Worm (Caenorhabditis elegans): Measurements from ENCODE around the gene C33B4.2.
A peak's percentile ranks its signal among the peaks of the same experiment; 100 is the strongest.

Gene C33B4.2

DNA sequence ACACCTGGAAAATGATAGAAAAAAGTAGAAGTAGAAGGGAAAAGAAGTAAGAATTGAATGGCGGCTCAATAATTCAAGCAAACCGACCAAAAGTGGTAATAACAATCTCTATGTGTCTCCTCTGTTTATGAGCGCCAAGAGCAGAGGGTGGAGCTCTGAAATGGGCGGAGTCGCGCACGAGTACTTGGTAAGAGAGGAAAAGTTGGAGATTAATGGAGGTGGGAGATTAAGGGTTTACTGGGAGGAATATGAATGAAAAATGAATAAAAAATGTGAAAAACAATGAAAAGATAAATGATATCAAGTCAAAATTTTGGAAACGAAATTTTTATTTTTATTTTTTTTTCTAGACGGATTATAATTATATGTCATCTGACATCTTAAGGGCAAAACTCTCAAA is 5.8 kb upstream of the C33B4.2 start:
- TF ChIP-seq ztf-25 (GFP tag; IDR thresholded peaks at IDR 0.05) (no peak), ekl-4 (GFP tag; IDR thresholded peaks at IDR 0.05) (no peak), snpc-1.3 (tag; optimal IDR thresholded peaks at IDR 0.05; ENCODE audit: insufficient read depth) (no peak)

ce11 chrII:11376598-11377108 is 4.7 kb upstream of the C33B4.2 start:
- TF ChIP-seq unc-130 (GFP tag; optimal IDR thresholded peaks at IDR 0.05): peak; percentile 86
- TF ChIP-seq ztf-25 (GFP tag; IDR thresholded peaks at IDR 0.05): 0 out of 2 replicates have a peak, but pooled peaks have one; percentile 61
- TF ChIP-seq ztf-28 (GFP tag; IDR thresholded peaks at IDR 0.05): peak; percentile 89
- no peak for TF ChIP-seq ztf-6 (GFP tag; IDR thresholded peaks at IDR 0.05)
- peak; percentile 87 for TF ChIP-seq T26A5.8 (tag; optimal IDR thresholded peaks at IDR 0.05)
- peak; percentile 47 for TF ChIP-seq gei-17 (GFP tag; optimal IDR thresholded peaks at IDR 0.05)
- TF ChIP-seq Y53G8AR.9 (GFP tag; conservative IDR thresholded peaks at IDR 0.05): peak; percentile 80
- TF ChIP-seq T07F8.4 (tag; optimal IDR thresholded peaks at IDR 0.05): no peak
- peak; percentile 83 for TF ChIP-seq Y79H2A.3 (GFP tag; conservative IDR thresholded peaks at IDR 0.05)
- TF ChIP-seq mxl-1 (tag; optimal IDR thresholded peaks at IDR 0.05): peak; percentile 22
- TF ChIP-seq ceh-79 (tag; optimal IDR thresholded peaks at IDR 0.05): peak; percentile 60
- TF ChIP-seq nfya-1 (tag; optimal IDR thresholded peaks at IDR 0.05; ENCODE audit: borderline replicate concordance, insufficient read depth): no peak
- TF ChIP-seq madf-6 (GFP tag; IDR thresholded peaks at IDR 0.05): peak; percentile 87
- 0 out of 2 replicates have a peak, but pooled peaks have one; percentile 36 for TF ChIP-seq ceh-40 (GFP tag; IDR thresholded peaks at IDR 0.05)
- no peak for TF ChIP-seq pha-4 (tag; optimal IDR thresholded peaks at IDR 0.05)
- TF ChIP-seq C06A6.2 (GFP tag; conservative IDR thresholded peaks at IDR 0.05): 0 out of 2 replicates have a peak, but pooled peaks have one; percentile 54
- TF ChIP-seq B0261.1 (tag; optimal IDR thresholded peaks at IDR 0.05): peak; percentile 35
- TF ChIP-seq xnd-1 (tag; optimal IDR thresholded peaks at IDR 0.05): peak; percentile 65
- TF ChIP-seq lin-40 (tag; optimal IDR thresholded peaks at IDR 0.05): peak; percentile 30
- peak; percentile 76; the same call in 1 of the 2 replicates for TF ChIP-seq madf-3 (GFP tag; IDR thresholded peaks at IDR 0.05)
- TF ChIP-seq dox-1 (GFP tag; IDR thresholded peaks at IDR 0.05): peak; percentile 97
- peak; percentile 46 to 81 for TF ChIP-seq rec-8 (tag; optimal IDR thresholded peaks at IDR 0.05)
- peak; percentile 75 for TF ChIP-seq madf-8 (GFP tag; conservative IDR thresholded peaks at IDR 0.05)
- no peak for TF ChIP-seq nhr-120 (GFP tag; IDR thresholded peaks at IDR 0.05)
- no peak for TF ChIP-seq ztf-22 (GFP tag; optimal IDR thresholded peaks at IDR 0.05)
- TF ChIP-seq Y95B8A.8 (GFP tag; IDR thresholded peaks at IDR 0.05): peak; percentile 94
- TF ChIP-seq him-1 (tag; optimal IDR thresholded peaks at IDR 0.05): peak; percentile 94
- TF ChIP-seq chd-7 (tag; optimal IDR thresholded peaks at IDR 0.05): peak; percentile 84
- peak; percentile 93 for TF ChIP-seq snpc-4 (GFP tag; optimal IDR thresholded peaks at IDR 0.05)
- TF ChIP-seq snpc-4 (tag; optimal IDR thresholded peaks at IDR 0.05): peak; percentile 95 to 99 (median 96)
- TF ChIP-seq madf-10 (tag; optimal IDR thresholded peaks at IDR 0.05): no peak
- no peak for TF ChIP-seq lsy-27 (tag; optimal IDR thresholded peaks at IDR 0.05; ENCODE audit: borderline replicate concordance, insufficient read depth)
- peak; percentile 43 for TF ChIP-seq atf-7 (tag; optimal IDR thresholded peaks at IDR 0.05)
- no peak for TF ChIP-seq hlh-26 (GFP tag; conservative IDR thresholded peaks at IDR 0.05)
- TF ChIP-seq lir-1 (GFP tag; conservative IDR thresholded peaks at IDR 0.05): peak; percentile 64
- TF ChIP-seq F22D6.2 (tag; optimal IDR thresholded peaks at IDR 0.05): no peak
- TF ChIP-seq zfh-2 (GFP tag; conservative IDR thresholded peaks at IDR 0.05): no peak
- peak; percentile 92 for TF ChIP-seq lin-26 (GFP tag; IDR thresholded peaks at IDR 0.05)
- peak; percentile 58 for TF ChIP-seq efl-1 (GFP tag; optimal IDR thresholded peaks at IDR 0.05)
- peak; percentile 81 for TF ChIP-seq B0019.2 (GFP tag; conservative IDR thresholded peaks at IDR 0.05)
- peak; percentile 76 for TF ChIP-seq hsf-1 (GFP tag; IDR thresholded peaks at IDR 0.05)
- TF ChIP-seq hmg-1.2 (GFP tag; IDR thresholded peaks at IDR 0.05): peak; percentile 85
- TF ChIP-seq F33H1.4 (GFP tag; IDR thresholded peaks at IDR 0.05): peak; percentile 74
- TF ChIP-seq ztf-26 (tag; optimal IDR thresholded peaks at IDR 0.05): peak; percentile 64
